Fruit fly (Drosophila melanogaster): ENCODE data around the gene CG2258.

The CG2258 gene

dm6 chrX:8110984-8111383, 9.1 kb upstream of the CG2258 start:
- no peak for TF ChIP-seq CG17385 (GFP tag; optimal IDR thresholded peaks at IDR 0.05)
- TF ChIP-seq pb (GFP tag; optimal IDR thresholded peaks at IDR 0.05): no peak
- TF ChIP-seq chinmo (GFP tag; IDR thresholded peaks at IDR 0.05; ENCODE audit: partially characterized antibody): peak; percentile 90; the same call in 2 of the 4 replicates
- no peak for TF ChIP-seq Elba2 (GFP tag; optimal IDR thresholded peaks at IDR 0.05)
- TF ChIP-seq ci (GFP tag; IDR thresholded peaks at IDR 0.05): no peak
- no peak for TF ChIP-seq Spps (tag; optimal IDR thresholded peaks at IDR 0.05)
- no peak for TF ChIP-seq CG14710 (tag; optimal IDR thresholded peaks at IDR 0.05)
- no peak for TF ChIP-seq zf30C (GFP tag; optimal IDR thresholded peaks at IDR 0.05)
- no peak for TF ChIP-seq CG42726 (GFP tag; IDR thresholded peaks at IDR 0.05; ENCODE audit: partially characterized antibody)
- TF ChIP-seq sug (tag; optimal IDR thresholded peaks at IDR 0.05): peak; percentile 26
- TF ChIP-seq sr (GFP tag; IDR thresholded peaks at IDR 0.05): peak; percentile 15; the same call in 1 of the 3 replicates
- TF ChIP-seq CG2120 (GFP tag; optimal IDR thresholded peaks at IDR 0.05): no peak
- peak; percentile 88 for TF ChIP-seq crol (GFP tag; IDR thresholded peaks at IDR 0.05)
- TF ChIP-seq luna (GFP tag; optimal IDR thresholded peaks at IDR 0.05): no peak
- no peak for TF ChIP-seq pan (optimal IDR thresholded peaks at IDR 0.05)
- TF ChIP-seq pan (GFP tag; optimal IDR thresholded peaks at IDR 0.05 in 1 of 2, IDR thresholded peaks at IDR 0.05 in 1 of 2): peak in 1 of 2 experiments; percentile 14
- TF ChIP-seq lab (GFP tag; optimal IDR thresholded peaks at IDR 0.05): no peak
- TF ChIP-seq slp2 (GFP tag; optimal IDR thresholded peaks at IDR 0.05): no peak
- TF ChIP-seq slbo (GFP tag; IDR thresholded peaks at IDR 0.05): no peak
- no peak for TF ChIP-seq ERR (GFP tag; optimal IDR thresholded peaks at IDR 0.05)
- no peak for TF ChIP-seq CG11696 (GFP tag; IDR thresholded peaks at IDR 0.05)
- TF ChIP-seq Aef1 (GFP tag; IDR thresholded peaks at IDR 0.05): no peak

- TF ChIP-seq Deaf1 (tag; optimal IDR thresholded peaks at IDR 0.05) (peak; percentile 8), Atf6 (GFP tag; IDR thresholded peaks at IDR 0.05) (no peak), Dek (tag; optimal IDR thresholded peaks at IDR 0.05) (no peak), exex (tag; optimal IDR thresholded peaks at IDR 0.05) (peak; percentile 72), tx (GFP tag; optimal IDR thresholded peaks at IDR 0.05) (no peak), pfk (GFP tag; optimal IDR thresholded peaks at IDR 0.05) (peak; percentile 87), dysf (GFP tag; IDR thresholded peaks at IDR 0.05) (no peak), D19A (tag; optimal IDR thresholded peaks at IDR 0.05) (no peak), CG31388 (GFP tag; optimal IDR thresholded peaks at IDR 0.05) (no peak), ftz-f1 (GFP tag; optimal IDR thresholded peaks at IDR 0.05) (no peak), Hey (tag; optimal IDR thresholded peaks at IDR 0.05) (no peak)
Measured at dm6 chrX:8107936-8108335, 6.0 kb upstream of the CG2258 start.

- TF ChIP-seq vnd (GFP tag; IDR thresholded peaks at IDR 0.05; ENCODE audit: partially characterized antibody) (peak; percentile 52; the same call in 2 of the 3 replicates), CG10431 (GFP tag; optimal IDR thresholded peaks at IDR 0.05) (peak; percentile 4), sug (tag; optimal IDR thresholded peaks at IDR 0.05) (peak; percentile 79), Hsf (GFP tag; optimal IDR thresholded peaks at IDR 0.05) (no peak), mirr (GFP tag; optimal IDR thresholded peaks at IDR 0.05) (peak; percentile 73), CG15601 (tag; optimal IDR thresholded peaks at IDR 0.05) (peak; percentile 10), cg (GFP tag; optimal IDR thresholded peaks at IDR 0.05) (peak; percentile 35), Vsx1 (GFP tag; optimal IDR thresholded peaks at IDR 0.05) (peak; percentile 14), CG2712 (tag; optimal IDR thresholded peaks at IDR 0.05) (no peak), grn (GFP tag; optimal IDR thresholded peaks at IDR 0.05) (peak; percentile 89), wdn (GFP tag; IDR thresholded peaks at IDR 0.05) (no peak), Rx (GFP tag; IDR thresholded peaks at IDR 0.05) (no peak), exex (tag; optimal IDR thresholded peaks at IDR 0.05) (peak; percentile 92), Deaf1 (tag; optimal IDR thresholded peaks at IDR 0.05) (peak; percentile 14), CG14710 (tag; optimal IDR thresholded peaks at IDR 0.05) (no peak), sqz (GFP tag; optimal IDR thresholded peaks at IDR 0.05) (peak; percentile 53), lbe (GFP tag; optimal IDR thresholded peaks at IDR 0.05) (peak; percentile 15), fru (optimal IDR thresholded peaks at IDR 0.05) (no peak), CG12155 (GFP tag; optimal IDR thresholded peaks at IDR 0.05) (no peak), CG7745 (tag; optimal IDR thresholded peaks at IDR 0.05) (peak; percentile 95)
Measured at dm6 chrX:8106281-8107050, 4.6 kb upstream of the CG2258 start.

All from whole organism, embryonic.